Fruit fly (Drosophila melanogaster): ENCODE data around the gene GstD4.

DNA sequence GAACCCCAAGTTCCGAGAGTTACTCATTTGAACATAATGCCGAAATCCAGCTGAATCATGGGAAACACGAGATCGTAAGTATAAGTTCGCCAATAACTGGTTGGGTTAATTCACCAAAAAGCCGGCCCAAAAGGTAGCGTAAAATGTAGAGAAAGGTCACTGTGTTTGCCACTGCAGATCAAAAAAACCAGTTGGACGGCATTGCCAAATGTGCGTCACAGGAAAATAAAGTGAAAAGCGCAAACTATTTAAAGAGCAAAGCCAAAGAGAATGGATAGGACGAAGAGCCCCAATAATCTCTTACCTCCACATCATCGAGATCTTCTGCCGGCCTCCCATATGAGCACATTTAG lies 3.3 kb upstream of the GstD4 start:
- TF ChIP-seq Hr39 (GFP tag; optimal IDR thresholded peaks at IDR 0.05) (no peak), Blimp-1 (GFP tag; optimal IDR thresholded peaks at IDR 0.05) (no peak), Lpt (GFP tag; optimal IDR thresholded peaks at IDR 0.05) (no peak), svp (GFP tag) (peak; percentile 58), CG3919 (GFP tag; optimal IDR thresholded peaks at IDR 0.05) (no peak), fkh (GFP tag; optimal IDR thresholded peaks at IDR 0.05) (no peak), lz (GFP tag; optimal IDR thresholded peaks at IDR 0.05) (no peak), CG16779 (tag; optimal IDR thresholded peaks at IDR 0.05) (no peak), Ets21C (GFP tag; optimal IDR thresholded peaks at IDR 0.05) (no peak), CG1621 (tag; optimal IDR thresholded peaks at IDR 0.05) (no peak), CG3032 (tag; optimal IDR thresholded peaks at IDR 0.05) (no peak), CG8319 (GFP tag; optimal IDR thresholded peaks at IDR 0.05) (no peak), Sox102F (GFP tag; optimal IDR thresholded peaks at IDR 0.05) (no peak), Eip93F (GFP tag; optimal IDR thresholded peaks at IDR 0.05) (no peak)
